Fruit fly (Drosophila melanogaster) Kc167 (cell line): ENCODE results near the gene Ubr3.

Experiments used
- Myc ChIP-seq: fragments of >200 bp; optimal IDR thresholded peaks from 2 replicates; lab custom pipeline; 2017; ENCODE audit warnings: missing external identifiers
- Sin3A ChIP-seq: fragments of >200 bp; optimal IDR thresholded peaks from 2 replicates; lab custom pipeline; 2018; ENCODE audit warnings: missing external identifiers
- h ChIP-seq: fragments of >200 bp; optimal IDR thresholded peaks from 3 replicates; lab custom pipeline; 2018; ENCODE audit warnings: missing external identifiers
- insv ChIP-seq: fragments of >200 bp; optimal IDR thresholded peaks from 3 replicates; lab custom pipeline; 2018; ENCODE audit warnings: missing external identifiers
- psq ChIP-seq: fragments of >200 bp; optimal IDR thresholded peaks from 2 replicates; lab custom pipeline; 2017; ENCODE audit warnings: missing external identifiers
- ttk ChIP-seq: sonication (Bioruptor generic); optimal IDR thresholded peaks from 2 replicates; lab custom pipeline; 2017; ENCODE audit warnings: missing external identifiers

Gene Ubr3

dm6 chrX:7967052-7967847 lies 31.6 kb downstream of the Ubr3 start:
- TF ChIP-seq h (lab: Kevin White, UChicago), result no peak
- TF ChIP-seq insv (lab: Kevin White, UChicago), result no peak
- TF ChIP-seq Sin3A, result no peak
- no peak for TF ChIP-seq ttk (lab: Kevin White, UChicago)
- TF ChIP-seq Myc (lab: Kevin White, UChicago), result no peak
- no peak for TF ChIP-seq psq (lab: Kevin White, UChicago)

- TF ChIP-seq h (lab: Kevin White, UChicago), result no peak
Measured at dm6 chrX:7967848-7968143, 32.1 kb downstream of the Ubr3 start.

- TF ChIP-seq psq (lab: Kevin White, UChicago) (no peak), h (lab: Kevin White, UChicago) (no peak), Sin3A (no peak), ttk (lab: Kevin White, UChicago) (no peak), Myc (lab: Kevin White, UChicago) (no peak), insv (lab: Kevin White, UChicago) (no peak)
Measured at dm6 chrX:7968215-7968799, 32.6 kb downstream of the Ubr3 start, which contains the start of gene sws. sws (minus strand) TSS chrX:7968236.

dm6 chrX:7969188-7969829 lies 33.6 kb downstream of the Ubr3 start:
- TF ChIP-seq h (lab: Kevin White, UChicago), result no peak
- TF ChIP-seq Sin3A, result no peak
- no peak for TF ChIP-seq ttk (lab: Kevin White, UChicago)
- TF ChIP-seq insv (lab: Kevin White, UChicago), result no peak
- TF ChIP-seq Myc (lab: Kevin White, UChicago), result no peak
- no peak for TF ChIP-seq psq (lab: Kevin White, UChicago)

- TF ChIP-seq h (lab: Kevin White, UChicago) (no peak), ttk (lab: Kevin White, UChicago) (no peak), Sin3A (no peak), insv (lab: Kevin White, UChicago) (no peak), Myc (lab: Kevin White, UChicago) (no peak), psq (lab: Kevin White, UChicago) (no peak)
Measured at dm6 chrX:7970396-7970795, 34.7 kb downstream of the Ubr3 start.

- TF ChIP-seq Myc (lab: Kevin White, UChicago), result no peak
Measured at dm6 chrX:7972363-7972942, 36.8 kb downstream of the Ubr3 start.

- TF ChIP-seq h (lab: Kevin White, UChicago) (no peak), psq (lab: Kevin White, UChicago) (no peak), Sin3A (no peak), ttk (lab: Kevin White, UChicago) (no peak), insv (lab: Kevin White, UChicago) (no peak), Myc (lab: Kevin White, UChicago) (no peak)
Measured at dm6 chrX:7973325-7973954, 37.7 kb downstream of the Ubr3 start.

dm6 chrX:7975516-7976257 lies 40.0 kb downstream of the Ubr3 start:
- no peak for TF ChIP-seq Sin3A
- no peak for TF ChIP-seq insv (lab: Kevin White, UChicago)
- no peak for TF ChIP-seq psq (lab: Kevin White, UChicago)
- no peak for TF ChIP-seq h (lab: Kevin White, UChicago)
- TF ChIP-seq ttk (lab: Kevin White, UChicago), result no peak
- TF ChIP-seq Myc (lab: Kevin White, UChicago), result no peak

- TF ChIP-seq insv (lab: Kevin White, UChicago) (no peak), psq (lab: Kevin White, UChicago) (no peak), h (lab: Kevin White, UChicago) (no peak), Myc (lab: Kevin White, UChicago) (no peak), ttk (lab: Kevin White, UChicago) (no peak), Sin3A (no peak)
Measured at dm6 chrX:7976976-7977834, 41.5 kb downstream of the Ubr3 start.

dm6 chrX:7978027-7978426 lies 42.3 kb downstream of the Ubr3 start:
- TF ChIP-seq Myc (lab: Kevin White, UChicago) (no peak), insv (lab: Kevin White, UChicago) (no peak), Sin3A (no peak), ttk (lab: Kevin White, UChicago) (no peak)
